Worm (Caenorhabditis elegans): Measurements from ENCODE around the gene C25F9.8.

DNA sequence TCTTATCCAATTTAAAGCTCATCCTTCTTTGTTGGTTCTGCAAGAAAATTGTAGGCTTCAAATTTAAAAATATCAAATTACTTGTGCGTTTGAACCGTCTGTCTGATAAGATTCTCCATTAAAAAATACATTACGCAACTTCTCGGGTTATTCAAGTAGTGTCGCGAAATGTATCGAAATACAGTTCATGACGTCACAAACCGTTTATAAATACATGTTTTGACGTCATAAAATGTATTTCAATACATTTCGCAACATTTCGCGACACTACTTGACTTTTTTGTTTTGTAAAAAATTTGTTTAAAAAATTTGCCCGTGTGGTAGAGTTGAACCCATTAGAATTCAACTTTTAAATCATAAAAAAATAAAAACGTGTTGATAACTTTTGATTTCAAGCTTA lies 48.7 kb downstream of the C25F9.8 start:
- TF ChIP-seq akir-1 (GFP tag; optimal IDR thresholded peaks at IDR 0.05) (no peak), pha-4 (tag; optimal IDR thresholded peaks at IDR 0.05) (no peak), nfya-1 (tag; optimal IDR thresholded peaks at IDR 0.05; ENCODE audit: borderline replicate concordance, insufficient read depth) (no peak), ceh-40 (GFP tag; IDR thresholded peaks at IDR 0.05) (no peak), ama-1 (optimal IDR thresholded peaks at IDR 0.05) (no peak), ama-1 (GFP tag; optimal IDR thresholded peaks at IDR 0.05) (no peak), hmg-20 (GFP tag; IDR thresholded peaks at IDR 0.05) (no peak), dox-1 (GFP tag; IDR thresholded peaks at IDR 0.05) (no peak), ztf-18 (tag; optimal IDR thresholded peaks at IDR 0.05) (no peak), aptf-2 (GFP tag; conservative IDR thresholded peaks at IDR 0.05) (no peak), unc-130 (GFP tag; optimal IDR thresholded peaks at IDR 0.05) (no peak), Y53F4B.3 (GFP tag; IDR thresholded peaks at IDR 0.05) (no peak), Y67H2A.10 (GFP tag; conservative IDR thresholded peaks at IDR 0.05) (no peak), dpl-1 (GFP tag; optimal IDR thresholded peaks at IDR 0.05) (no peak)
